Worm (Caenorhabditis elegans) whole organism, L2 larva: Measurements from ENCODE around the gene F13B6.2.

Experiments
- blmp-1 ChIP-seq: sonication (generic microtip); optimal IDR thresholded peaks from 2 replicates; lab custom pipeline; 2017; ENCODE audit warnings: missing genetic modification characterization, mild to moderate bottlenecking, missing compliant biosample characterization, antibody characterized with exemption, moderate library complexity; ENCODE audit not compliant: insufficient read depth
- dmd-4 ChIP-seq: sonication (generic microtip); optimal IDR thresholded peaks from 2 replicates; lab custom pipeline; 2017; ENCODE audit warnings: missing biosample characterization, missing genetic modification characterization
- egl-27 ChIP-seq: sonication (generic microtip); optimal IDR thresholded peaks from 3 replicates; lab custom pipeline; 2017; ENCODE audit warnings: missing biosample characterization, missing genetic modification reagents, missing genetic modification characterization
- fos-1 ChIP-seq: fragments of 150-350 bp; optimal IDR thresholded peaks from 2 replicates; lab custom pipeline; 2014; ENCODE audit warnings: missing biosample characterization, missing genetic modification characterization
- lin-13 ChIP-seq: fragments of 150-350 bp; optimal IDR thresholded peaks from 2 replicates; lab custom pipeline; 2014; ENCODE audit warnings: missing biosample characterization, missing genetic modification reagents, missing genetic modification characterization
- lin-39 ChIP-seq: fragments of 150-350 bp; optimal IDR thresholded peaks from 2 replicates; lab custom pipeline; 2014; ENCODE audit warnings: missing biosample characterization, missing genetic modification reagents, missing genetic modification characterization
- lsy-2 ChIP-seq, 2 experiments: fragments of 150-350 bp in 1 of 2; sonication (generic microtip) in 1 of 2; optimal IDR thresholded peaks; 2 replicates each; lab custom pipeline; 2014 to 2017; ENCODE audit warnings: missing biosample characterization in 2 of 2, missing genetic modification characterization in 2 of 2
- nhr-11 ChIP-seq: fragments of 150-350 bp; optimal IDR thresholded peaks from 2 replicates; lab custom pipeline; 2014; ENCODE audit warnings: missing biosample characterization, missing genetic modification characterization
- snpc-4 ChIP-seq: fragments of 150-350 bp; optimal IDR thresholded peaks from 2 replicates; lab custom pipeline; 2014; ENCODE audit warnings: missing biosample characterization, missing genetic modification characterization
- unc-55 ChIP-seq: fragments of 150-350 bp; sonication (generic microtip); optimal IDR thresholded peaks from 3 replicates; lab custom pipeline; 2014; ENCODE audit warnings: missing biosample characterization, missing genetic modification reagents, missing genetic modification characterization
- unc-62 ChIP-seq: fragments of 150-350 bp; optimal IDR thresholded peaks from 2 replicates; lab custom pipeline; 2014; ENCODE audit warnings: missing biosample characterization, missing genetic modification reagents, missing genetic modification characterization
- zag-1 ChIP-seq: fragments of 150-350 bp; optimal IDR thresholded peaks from 2 replicates; lab custom pipeline; 2014; ENCODE audit warnings: missing biosample characterization, missing genetic modification characterization

DNA sequence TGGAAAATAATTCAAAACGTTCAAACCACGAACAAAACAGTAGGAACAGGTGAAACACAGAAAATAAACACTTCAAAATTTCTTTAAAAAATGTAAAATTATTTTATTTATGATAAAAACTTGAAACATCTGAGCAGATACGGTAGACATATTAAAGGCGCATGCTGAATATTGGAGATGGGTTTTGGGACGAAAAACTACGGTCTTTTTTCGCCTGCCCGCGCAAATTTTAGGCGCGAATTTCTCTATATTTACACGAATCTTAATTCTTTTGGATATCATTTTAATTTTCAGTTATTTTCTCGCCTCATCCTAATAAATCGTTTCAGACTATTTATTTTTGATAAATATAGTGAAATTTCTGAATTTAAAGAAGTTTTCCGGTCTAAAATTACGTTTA, 17.6 kb upstream of the F13B6.2 start:
- TF ChIP-seq unc-55 (GFP tag; lab: Kevin White, UChicago) (no peak), unc-62 (GFP tag; lab: Kevin White, UChicago) (no peak), egl-27 (tag; lab: Kevin White, UChicago) (no peak), snpc-4 (tag; lab: Kevin White, UChicago) (no peak), lin-13 (GFP tag; lab: Kevin White, UChicago) (no peak), lsy-2 (tag; optimal IDR thresholded peaks at IDR 0.05; lab: Kevin White, UChicago) (no peak), lin-39 (tag; lab: Kevin White, UChicago) (no peak), dmd-4 (tag; lab: Kevin White, UChicago) (no peak), fos-1 (no peak), nhr-11 (no peak), blmp-1 (tag; lab: Kevin White, UChicago) (no peak), zag-1 (no peak)
